Worm (Caenorhabditis elegans) whole organism, L4 larva: Measurements from ENCODE around the gene T15H9.5.
A peak's percentile ranks its signal among the peaks of the same experiment; 100 is the strongest.

Experiments
- D1046.2 ChIP-seq: fragments of 200-800 bp; sonication (Bioruptor generic); IDR thresholded peaks from 2 replicates; pipeline ENCODE4 v1.3.6; 2022; ENCODE audit warnings: missing genetic modification characterization, missing compliant biosample characterization
- F26F4.8 ChIP-seq: fragments of 200-800 bp; sonication (Bioruptor generic); conservative IDR thresholded peaks from 2 replicates; pipeline ENCODE4 v1.3.6; 2022; ENCODE audit warnings: missing genetic modification characterization, missing compliant biosample characterization
- F44E2.7 ChIP-seq: fragments of 200-800 bp; sonication (Bioruptor generic); IDR thresholded peaks from 2 replicates; pipeline ENCODE4 v2.1.2; 2022; ENCODE audit warnings: missing genetic modification characterization, missing compliant biosample characterization
- T20F7.1 ChIP-seq: fragments of 200-800 bp; sonication (Bioruptor generic); optimal IDR thresholded peaks from 2 replicates; lab custom pipeline; 2018; ENCODE audit warnings: mild to moderate bottlenecking, missing genetic modification characterization, missing compliant biosample characterization
- Y5F2A.4 ChIP-seq: fragments of 200-800 bp; sonication (Bioruptor generic); optimal IDR thresholded peaks from 2 replicates; lab custom pipeline; 2018; ENCODE audit warnings: mild to moderate bottlenecking, missing genetic modification characterization, missing compliant biosample characterization
- ZK546.5 ChIP-seq, 2 experiments: sonication (generic microtip); optimal IDR thresholded peaks; 2 replicates each; lab custom pipeline; 2017; ENCODE audit warnings: missing biosample characterization in 2 of 2, missing genetic modification characterization in 2 of 2
- aha-1 ChIP-seq: fragments of 150-350 bp; peaks from one replicate; lab custom pipeline; 2014; ENCODE audit warnings: missing biosample characterization, missing genetic modification characterization
- arid-1 ChIP-seq: fragments of 200-800 bp; sonication (Bioruptor generic); conservative IDR thresholded peaks from 2 replicates; pipeline ENCODE4 v1.3.6; 2022; ENCODE audit warnings: missing genetic modification reagents, missing genetic modification characterization, missing compliant biosample characterization
- attf-4 ChIP-seq: sonication (generic microtip); optimal IDR thresholded peaks from 3 replicates; lab custom pipeline; 2017; ENCODE audit warnings: missing biosample characterization, missing genetic modification characterization
- ceh-20 ChIP-seq: fragments of 200-800 bp; sonication (Bioruptor generic); IDR thresholded peaks from 2 replicates; pipeline ENCODE4 v1.3.6; 2022; ENCODE audit warnings: missing genetic modification reagents, missing genetic modification characterization, missing compliant biosample characterization
- ceh-44 ChIP-seq: fragments of 200-800 bp; sonication (Bioruptor generic); IDR thresholded peaks from 2 replicates; pipeline ENCODE4 v1.3.6; 2022; ENCODE audit warnings: missing genetic modification reagents, missing genetic modification characterization, missing compliant biosample characterization
- ceh-62 ChIP-seq: sonication (generic microtip); optimal IDR thresholded peaks from 2 replicates; lab custom pipeline; 2017; ENCODE audit warnings: missing biosample characterization, missing genetic modification characterization
- daf-16 ChIP-seq, 3 experiments: sonication (generic microtip); optimal IDR thresholded peaks; 2 replicates each; lab custom pipeline; 2016 to 2017; ENCODE audit warnings: missing genetic modification characterization in 3 of 3, missing genetic modification reagents in 3 of 3, mild to moderate bottlenecking in 2 of 3, missing compliant biosample characterization in 2 of 3, missing biosample characterization in 1 of 3, moderate library complexity in 1 of 3
- dmd-6 ChIP-seq: fragments of 200-800 bp; sonication (Bioruptor generic); IDR thresholded peaks from 2 replicates; pipeline ENCODE4 v1.3.6; 2022; ENCODE audit warnings: missing genetic modification reagents, missing genetic modification characterization, missing compliant biosample characterization
- dve-1 ChIP-seq: sonication (generic microtip); optimal IDR thresholded peaks from 2 replicates; lab custom pipeline; 2017; ENCODE audit warnings: antibody characterized with exemption, mild to moderate bottlenecking, missing genetic modification characterization, missing compliant biosample characterization; ENCODE audit not compliant: insufficient read depth
- hif-1 ChIP-seq, 2 experiments: sonication (generic microtip); optimal IDR thresholded peaks; 2 replicates each; lab custom pipeline; 2016 to 2017; ENCODE audit warnings: missing compliant biosample characterization in 2 of 2, missing genetic modification characterization in 2 of 2, missing genetic modification reagents in 2 of 2, missing genotype in 2 of 2, mild to moderate bottlenecking in 1 of 2
- hlh-11 ChIP-seq: fragments of 200-800 bp; sonication (Bioruptor generic); optimal IDR thresholded peaks from 2 replicates; lab custom pipeline; 2018; ENCODE audit warnings: mild to moderate bottlenecking, missing genetic modification characterization, missing compliant biosample characterization
- hlh-30 ChIP-seq: sonication (generic microtip); optimal IDR thresholded peaks from 2 replicates; lab custom pipeline; 2017; ENCODE audit warnings: antibody characterized with exemption, mild to moderate bottlenecking, missing genetic modification characterization, missing compliant biosample characterization; ENCODE audit not compliant: insufficient read depth
- hmg-1.1 ChIP-seq: fragments of 200-800 bp; sonication (Bioruptor generic); IDR thresholded peaks from 2 replicates; pipeline ENCODE4 v1.3.6; 2022; ENCODE audit warnings: missing genetic modification reagents, missing genetic modification characterization, missing compliant biosample characterization
- lin-29 ChIP-seq: fragments of 200-800 bp; sonication (Bioruptor generic); IDR thresholded peaks from 2 replicates; pipeline ENCODE4 v1.3.6; 2022; ENCODE audit warnings: missing genetic modification reagents, missing genetic modification characterization, missing compliant biosample characterization
- lin-39 ChIP-seq: fragments of 150-350 bp; optimal IDR thresholded peaks from 2 replicates; lab custom pipeline; 2014; ENCODE audit warnings: missing biosample characterization, missing genetic modification reagents, missing genetic modification characterization
- madf-5 ChIP-seq, 2 experiments: fragments of 200-800 bp; sonication (Bioruptor generic); IDR thresholded peaks; 2 replicates each; pipeline ENCODE4 v1.3.6; 2022; ENCODE audit warnings: missing compliant biosample characterization in 2 of 2, missing genetic modification characterization in 2 of 2
- madf-9 ChIP-seq: fragments of 200-800 bp; sonication (Bioruptor generic); conservative IDR thresholded peaks from 2 replicates; pipeline ENCODE4 v1.3.6; 2022; ENCODE audit warnings: missing genetic modification reagents, missing genetic modification characterization, missing compliant biosample characterization
- mdl-1 ChIP-seq, 2 experiments: fragments of 150-350 bp in 1 of 2; sonication (generic microtip) in 1 of 2; optimal IDR thresholded peaks; 2 replicates each; lab custom pipeline; 2014 to 2017; ENCODE audit warnings: missing biosample characterization in 2 of 2, missing genetic modification characterization in 2 of 2
- mes-2 ChIP-seq: sonication (generic microtip); optimal IDR thresholded peaks from 2 replicates; lab custom pipeline; 2016; ENCODE audit warnings: missing genotype, mild to moderate bottlenecking, missing genetic modification characterization, missing compliant biosample characterization; ENCODE audit not compliant: poor library complexity, severe bottlenecking
- nhr-102 ChIP-seq: sonication (generic microtip); optimal IDR thresholded peaks from 2 replicates; lab custom pipeline; 2016; ENCODE audit warnings: mild to moderate bottlenecking, missing genetic modification characterization, moderate library complexity, missing compliant biosample characterization
- nhr-11 ChIP-seq: fragments of 150-350 bp; optimal IDR thresholded peaks from 2 replicates; lab custom pipeline; 2014; ENCODE audit warnings: missing biosample characterization, missing genetic modification characterization
- nhr-28 ChIP-seq: fragments of 150-350 bp; optimal IDR thresholded peaks from 2 replicates; lab custom pipeline; 2014; ENCODE audit warnings: missing biosample characterization, missing genetic modification characterization
- nhr-41 ChIP-seq: fragments of 200-800 bp; sonication (Bioruptor generic); IDR thresholded peaks from 2 replicates; pipeline ENCODE4 v1.3.6; 2022; ENCODE audit warnings: missing genetic modification reagents, missing genetic modification characterization, missing compliant biosample characterization
- nhr-48 ChIP-seq: sonication (generic microtip); optimal IDR thresholded peaks from 2 replicates; lab custom pipeline; 2016; ENCODE audit warnings: mild to moderate bottlenecking, missing genetic modification characterization, missing compliant biosample characterization
- nhr-6 ChIP-seq: fragments of 150-350 bp; optimal IDR thresholded peaks from 2 replicates; lab custom pipeline; 2014; ENCODE audit warnings: missing biosample characterization, missing genetic modification characterization
- pha-4 ChIP-seq, 2 experiments: fragments of 150-350 bp in 1 of 2; fragments of 200-800 bp in 1 of 2; sonication (Bioruptor generic) in 1 of 2; IDR thresholded peaks in 1 of 2; optimal IDR thresholded peaks in 1 of 2; 2 replicates each; pipeline versions ENCODE4 v1.3.6 to Lab custom; 2014 to 2022; ENCODE audit warnings: missing genetic modification characterization in 2 of 2, missing genetic modification reagents in 2 of 2, missing biosample characterization in 1 of 2, missing compliant biosample characterization in 1 of 2
- sdz-12 ChIP-seq: fragments of 200-800 bp; sonication (Bioruptor generic); optimal IDR thresholded peaks from 2 replicates; lab custom pipeline; 2018; ENCODE audit warnings: mild to moderate bottlenecking, missing genetic modification characterization, missing compliant biosample characterization
- tra-1 ChIP-seq: fragments of 200-800 bp; sonication (Bioruptor generic); IDR thresholded peaks from 2 replicates; pipeline ENCODE4 v1.3.6; 2022; ENCODE audit warnings: missing genetic modification reagents, missing genetic modification characterization, missing compliant biosample characterization
- unc-39 ChIP-seq: sonication (generic microtip); optimal IDR thresholded peaks from 2 replicates; lab custom pipeline; 2017; ENCODE audit warnings: missing biosample characterization, missing genetic modification characterization
- vab-7 ChIP-seq: fragments of 200-800 bp; sonication (Bioruptor generic); IDR thresholded peaks from 2 replicates; pipeline ENCODE4 v1.3.6; 2022; ENCODE audit warnings: missing genetic modification reagents, missing genetic modification characterization, missing compliant biosample characterization
- zip-2 ChIP-seq: fragments of 150-350 bp; optimal IDR thresholded peaks from 2 replicates; lab custom pipeline; 2014; ENCODE audit warnings: missing biosample characterization, missing genetic modification characterization
- ztf-11 ChIP-seq: fragments of 150-350 bp; optimal IDR thresholded peaks from 2 replicates; lab custom pipeline; 2014; ENCODE audit warnings: missing biosample characterization, missing genetic modification characterization

T15H9.5 gene

ce11 chrII:9617039-9617901 is 6.0 kb upstream of the T15H9.5 start, which contains the start of gene hal-3 (continued):
- TF ChIP-seq hmg-1.1 (GFP tag; lab: Robert Waterston, UW) (peak; percentile 14; the same call in 1 of the 2 replicates), sdz-12 (GFP tag; lab: Kevin White, UChicago) (peak; percentile 18), nhr-6 (tag; lab: Kevin White, UChicago) (no peak), nhr-48 (no peak), attf-4 (no peak), unc-39 (no peak), nhr-102 (tag; lab: Kevin White, UChicago) (peak; percentile 18)

ce11 chrII:9614728-9615127 is 3.5 kb upstream of the T15H9.5 start, which contains the start of gene hlh-6:
hlh-6 (minus strand) TSS chrII:9614828.
- TF ChIP-seq arid-1 (GFP tag; lab: Robert Waterston, UW) (no peak), mes-2 (no peak), Y5F2A.4 (no peak)

ce11 chrII:9609296-9609695 is 2.0 kb downstream of the T15H9.5 start, which contains the start of gene pap-2:
pap-2 (minus strand) TSS chrII:9609396.
- TF ChIP-seq zip-2 (tag; lab: Kevin White, UChicago): no peak
- TF ChIP-seq mdl-1 (tag; optimal IDR thresholded peaks at IDR 0.05; lab: Kevin White, UChicago): no peak
- no peak for TF ChIP-seq tra-1 (GFP tag; lab: Robert Waterston, UW)
- TF ChIP-seq vab-7 (GFP tag; lab: Robert Waterston, UW): no peak
- no peak for TF ChIP-seq nhr-102 (tag; lab: Kevin White, UChicago)
- TF ChIP-seq pha-4 (GFP tag; IDR thresholded peaks at IDR 0.05; lab: Robert Waterston, UW): no peak
- TF ChIP-seq pha-4 (tag; optimal IDR thresholded peaks at IDR 0.05; lab: Kevin White, UChicago): no peak
- TF ChIP-seq ceh-20 (GFP tag; lab: Robert Waterston, UW): no peak
- TF ChIP-seq daf-16 (GFP tag; optimal IDR thresholded peaks at IDR 0.05; lab: Kevin White, UChicago): no peak
- TF ChIP-seq daf-16 (tag; optimal IDR thresholded peaks at IDR 0.05; lab: Kevin White, UChicago): no peak
- TF ChIP-seq attf-4: no peak
- no peak for TF ChIP-seq D1046.2 (GFP tag; lab: Robert Waterston, UW)
- no peak for TF ChIP-seq ztf-11 (tag; lab: Kevin White, UChicago)
- no peak for TF ChIP-seq ZK546.5 (tag; optimal IDR thresholded peaks at IDR 0.05; lab: Kevin White, UChicago)
- TF ChIP-seq nhr-28 (tag; lab: Kevin White, UChicago): no peak
- TF ChIP-seq lin-29 (GFP tag; lab: Robert Waterston, UW): no peak
- no peak for TF ChIP-seq unc-39
- no peak for TF ChIP-seq lin-39
- TF ChIP-seq, all 104 proteins: peak for 0

ce11 chrII:9607137-9607536 is 4.1 kb downstream of the T15H9.5 start:
- TF ChIP-seq ceh-20 (GFP tag; lab: Robert Waterston, UW): no peak
- no peak for TF ChIP-seq mdl-1 (tag; optimal IDR thresholded peaks at IDR 0.05; lab: Kevin White, UChicago)
- TF ChIP-seq daf-16 (GFP tag; optimal IDR thresholded peaks at IDR 0.05; lab: Kevin White, UChicago): no peak
- TF ChIP-seq daf-16 (tag; optimal IDR thresholded peaks at IDR 0.05; lab: Kevin White, UChicago): peak; percentile 70
- TF ChIP-seq dmd-6 (GFP tag; lab: Robert Waterston, UW): peak; percentile 15; the same call in 1 of the 2 replicates
- TF ChIP-seq dve-1 (tag; lab: Kevin White, UChicago): peak; percentile 69
- no peak for TF ChIP-seq unc-39
- peak; percentile 42 for TF ChIP-seq nhr-28 (tag; lab: Kevin White, UChicago)

- TF ChIP-seq hlh-30 (peak; percentile 36), hlh-11 (peak; percentile 38), ceh-62 (tag; lab: Kevin White, UChicago) (no peak), daf-16 (GFP tag; optimal IDR thresholded peaks at IDR 0.05; lab: Kevin White, UChicago) (no peak), daf-16 (tag; optimal IDR thresholded peaks at IDR 0.05; lab: Kevin White, UChicago) (peak; percentile 63), dmd-6 (GFP tag; lab: Robert Waterston, UW) (peak; percentile 36), nhr-41 (no peak), F26F4.8 (GFP tag; lab: Robert Waterston, UW) (no peak), madf-9 (no peak), mdl-1 (tag; optimal IDR thresholded peaks at IDR 0.05; lab: Kevin White, UChicago) (peak in 1 of 2 experiments; percentile 77), F44E2.7 (GFP tag; lab: Robert Waterston, UW) (no peak), aha-1 (peak; percentile 94), madf-5 (GFP tag; IDR thresholded peaks at IDR 0.05; lab: Robert Waterston, UW) (no peak), nhr-11 (tag; lab: Kevin White, UChicago) (peak; percentile 59), ceh-44 (GFP tag; lab: Robert Waterston, UW) (no peak), hif-1 (tag; optimal IDR thresholded peaks at IDR 0.05; lab: Kevin White, UChicago) (peak; percentile 57 to 97), dve-1 (tag; lab: Kevin White, UChicago) (peak; percentile 67), Y5F2A.4 (no peak), T20F7.1 (GFP tag; lab: Kevin White, UChicago) (peak; percentile 2)
These were observed 4.7 kb downstream of the T15H9.5 start for ce11 chrII:9606485-9607036.
